Fruit fly (Drosophila melanogaster) whole organism, embryonic: ENCODE measurements around the gene Psn.

Experiments used
- Atf-2 ChIP-seq: fragments of 200-800 bp; sonication (Bioruptor generic); optimal IDR thresholded peaks from 2 replicates; lab custom pipeline; 2016; ENCODE audit warnings: missing biosample characterization, missing genetic modification characterization
- CG10147 ChIP-seq: fragments of 200-800 bp; sonication (Bioruptor generic); optimal IDR thresholded peaks from 2 replicates; lab custom pipeline; 2019; ENCODE audit warnings: missing biosample characterization, mild to moderate bottlenecking, missing genetic modification characterization, moderate library complexity
- CG1024 ChIP-seq: fragments of 200-800 bp; sonication (Bioruptor generic); IDR thresholded peaks from 2 replicates; pipeline ENCODE4 v1.3.6; 2022; ENCODE audit warnings: missing biosample characterization, missing genetic modification characterization
- CG11456 ChIP-seq: fragments of 200-800 bp; sonication (Bioruptor generic); IDR thresholded peaks from 3 replicates; pipeline ENCODE4 v1.3.6; 2022; ENCODE audit warnings: missing biosample characterization, missing genetic modification characterization
- CG11696 ChIP-seq: fragments of 200-800 bp; sonication (Bioruptor generic); IDR thresholded peaks from 2 replicates; pipeline ENCODE4 v1.3.6; 2022; ENCODE audit warnings: missing biosample characterization, missing genetic modification characterization
- CG11723 ChIP-seq: fragments of 200-800 bp; sonication (Bioruptor generic); optimal IDR thresholded peaks from 2 replicates; lab custom pipeline; 2017; ENCODE audit warnings: missing biosample characterization, mild to moderate bottlenecking, missing genetic modification characterization
- CG12236 ChIP-seq: fragments of 200-800 bp; sonication (Bioruptor generic); optimal IDR thresholded peaks from 2 replicates; lab custom pipeline; 2016; ENCODE audit warnings: missing biosample characterization, missing genetic modification characterization
- CG12299 ChIP-seq: fragments of 200-800 bp; sonication (Bioruptor generic); optimal IDR thresholded peaks from 2 replicates; lab custom pipeline; 2018; ENCODE audit warnings: missing biosample characterization, mild to moderate bottlenecking, missing genetic modification characterization
- CG12942 ChIP-seq: fragments of 200-800 bp; sonication (Bioruptor generic); optimal IDR thresholded peaks from 3 replicates; lab custom pipeline; 2016; ENCODE audit warnings: missing biosample characterization, missing genetic modification characterization
- CG16863 ChIP-seq: fragments of 200-800 bp; sonication (Bioruptor generic); optimal IDR thresholded peaks from 3 replicates; lab custom pipeline; 2016; ENCODE audit warnings: missing biosample characterization, missing genetic modification characterization
- CG1792 ChIP-seq: fragments of 200-800 bp; sonication (Bioruptor generic); optimal IDR thresholded peaks from 2 replicates; lab custom pipeline; 2016; ENCODE audit warnings: missing biosample characterization, missing genetic modification characterization
- CG2678 ChIP-seq: fragments of 200-800 bp; sonication (Bioruptor generic); optimal IDR thresholded peaks from 3 replicates; lab custom pipeline; 2019; ENCODE audit warnings: missing biosample characterization, mild to moderate bottlenecking, missing genetic modification characterization, moderate library complexity
- CG4328 ChIP-seq: fragments of 200-800 bp; sonication (Bioruptor generic); optimal IDR thresholded peaks from 3 replicates; lab custom pipeline; 2017; ENCODE audit warnings: missing biosample characterization, missing genetic modification reagents, missing genetic modification characterization
- CHES-1-like ChIP-seq: fragments of 200-800 bp; sonication (Bioruptor generic); optimal IDR thresholded peaks from 2 replicates; lab custom pipeline; 2016; ENCODE audit warnings: missing biosample characterization, missing genetic modification characterization
- Camta ChIP-seq: fragments of 200-800 bp; sonication (Bioruptor generic); optimal IDR thresholded peaks from 2 replicates; lab custom pipeline; 2016; ENCODE audit warnings: missing biosample characterization, missing genetic modification characterization
- D19B ChIP-seq: fragments of 200-800 bp; sonication (Bioruptor generic); optimal IDR thresholded peaks from 2 replicates; lab custom pipeline; 2017; ENCODE audit warnings: missing biosample characterization, mild to moderate bottlenecking, missing genetic modification characterization
- Dbx ChIP-seq: fragments of 200-800 bp; sonication (Bioruptor generic); IDR thresholded peaks from 3 replicates; pipeline ENCODE4 v1.3.6; 2022; ENCODE audit warnings: missing biosample characterization, missing genetic modification characterization
- Dek ChIP-seq: fragments of 200-800 bp; sonication (Bioruptor generic); optimal IDR thresholded peaks from 3 replicates; lab custom pipeline; 2019; ENCODE audit warnings: missing biosample characterization, mild to moderate bottlenecking, missing genetic modification characterization, moderate library complexity
- Dip2 ChIP-seq: fragments of 200-800 bp; sonication (Bioruptor generic); IDR thresholded peaks from 2 replicates; pipeline ENCODE4 v1.3.6; 2022; ENCODE audit warnings: missing biosample characterization, missing genetic modification characterization
- E2f1 ChIP-seq: fragments of 200-800 bp; sonication (Bioruptor generic); IDR thresholded peaks from 2 replicates; pipeline ENCODE4 v1.3.6; 2022; ENCODE audit warnings: missing biosample characterization, missing genetic modification characterization
- ERR ChIP-seq: fragments of 200-800 bp; sonication (Bioruptor generic); optimal IDR thresholded peaks from 2 replicates; lab custom pipeline; 2016; ENCODE audit warnings: missing biosample characterization, missing genetic modification characterization
- Fer1 ChIP-seq: fragments of 200-800 bp; sonication (Bioruptor generic); optimal IDR thresholded peaks from 2 replicates; lab custom pipeline; 2017; ENCODE audit warnings: missing biosample characterization, mild to moderate bottlenecking, missing genetic modification characterization
- Kr ChIP-seq: fragments of 200-800 bp; sonication (Bioruptor generic); optimal IDR thresholded peaks from 2 replicates; lab custom pipeline; 2017; ENCODE audit warnings: missing biosample characterization, mild to moderate bottlenecking, missing genetic modification characterization
- NC2α ChIP-seq: fragments of 200-800 bp; sonication (Bioruptor generic); optimal IDR thresholded peaks from 2 replicates; lab custom pipeline; 2016; ENCODE audit warnings: missing biosample characterization, missing genetic modification characterization
- NFAT ChIP-seq: fragments of 200-800 bp; sonication (Bioruptor generic); IDR thresholded peaks from 2 replicates; pipeline ENCODE4 v1.3.6; 2022; ENCODE audit warnings: missing biosample characterization, missing genetic modification characterization
- NK7.1 ChIP-seq: fragments of 200-800 bp; sonication (Bioruptor generic); optimal IDR thresholded peaks from 3 replicates; lab custom pipeline; 2016; ENCODE audit warnings: missing biosample characterization, missing genetic modification characterization
- Ptx1 ChIP-seq: fragments of 200-800 bp; sonication (Bioruptor generic); IDR thresholded peaks from 2 replicates; pipeline ENCODE4 v1.3.6; 2022; ENCODE audit warnings: missing biosample characterization, missing genetic modification characterization
- Ravus ChIP-seq: fragments of 200-800 bp; sonication (Bioruptor generic); IDR thresholded peaks from 2 replicates; pipeline ENCODE4 v1.3.6; 2022; ENCODE audit warnings: missing biosample characterization, missing genetic modification characterization
- Tbp ChIP-seq: fragments of >200 bp; optimal IDR thresholded peaks from 2 replicates; lab custom pipeline; 2018; ENCODE audit warnings: missing biosample characterization, missing genetic modification characterization
- ap ChIP-seq: fragments of 200-800 bp; sonication (Bioruptor generic); IDR thresholded peaks from 2 replicates; pipeline ENCODE4 v1.3.6; 2022; ENCODE audit warnings: missing biosample characterization, missing genetic modification characterization
- ato ChIP-seq: fragments of 200-800 bp; sonication (Bioruptor generic); IDR thresholded peaks from 2 replicates; pipeline ENCODE4 v1.3.6; 2022; ENCODE audit warnings: missing biosample characterization, missing genetic modification characterization; ENCODE audit not compliant: partially characterized antibody
- bowl ChIP-seq: fragments of 200-800 bp; sonication (Bioruptor generic); IDR thresholded peaks from 2 replicates; pipeline ENCODE4 v1.3.6; 2022; ENCODE audit warnings: missing biosample characterization, missing genetic modification characterization
- cato ChIP-seq: fragments of 200-800 bp; sonication (Bioruptor generic); optimal IDR thresholded peaks from 2 replicates; lab custom pipeline; 2016; ENCODE audit warnings: missing biosample characterization, missing genetic modification characterization, borderline replicate concordance
- cwo ChIP-seq: fragments of 200-800 bp; sonication (Bioruptor generic); optimal IDR thresholded peaks from 3 replicates; lab custom pipeline; 2017; ENCODE audit warnings: missing biosample characterization, missing genetic modification characterization, mild to moderate bottlenecking, moderate library complexity, missing genetic modification reagents
- dati ChIP-seq: fragments of 200-800 bp; sonication (Bioruptor generic); IDR thresholded peaks from 2 replicates; pipeline ENCODE4 v1.3.6; 2022; ENCODE audit warnings: missing biosample characterization, missing genetic modification characterization
- dmrt11E ChIP-seq: fragments of 200-800 bp; sonication (Bioruptor generic); optimal IDR thresholded peaks from 3 replicates; lab custom pipeline; 2018; ENCODE audit warnings: missing biosample characterization, mild to moderate bottlenecking, missing genetic modification characterization, moderate library complexity
- eve ChIP-seq, 2 experiments: fragments of >200 bp; optimal IDR thresholded peaks; 2 replicates each; lab custom pipeline; 2017; ENCODE audit warnings: missing biosample characterization in 2 of 2, missing genetic modification characterization in 2 of 2
- fd96Cb ChIP-seq: fragments of 200-800 bp; sonication (Bioruptor generic); optimal IDR thresholded peaks from 2 replicates; lab custom pipeline; 2018; ENCODE audit warnings: missing biosample characterization, mild to moderate bottlenecking, missing genetic modification characterization, moderate library complexity
- lab ChIP-seq: fragments of 200-800 bp; sonication (Bioruptor generic); optimal IDR thresholded peaks from 3 replicates; lab custom pipeline; 2017; ENCODE audit warnings: missing biosample characterization, missing genetic modification characterization, mild to moderate bottlenecking, moderate library complexity, missing genetic modification reagents
- lbe ChIP-seq: fragments of 200-800 bp; sonication (Bioruptor generic); optimal IDR thresholded peaks from 2 replicates; lab custom pipeline; 2016; ENCODE audit warnings: missing biosample characterization, mild to moderate bottlenecking, missing genetic modification characterization
- otp ChIP-seq: fragments of 200-800 bp; sonication (Bioruptor generic); IDR thresholded peaks from 3 replicates; pipeline ENCODE4, ENCODE4 v1.3.6; 2022; ENCODE audit warnings: missing biosample characterization, missing genetic modification characterization
- prd ChIP-seq, 3 experiments: fragments of >200 bp in 2 of 3; fragments of 200-800 bp in 1 of 3; sonication (Bioruptor generic) in 1 of 3; optimal IDR thresholded peaks in 2 of 3; IDR thresholded peaks in 1 of 3; 2 replicates in 2 of 3; 3 replicates in 1 of 3; pipeline versions ENCODE4 v1.3.6 to Lab custom; 2017 to 2022; ENCODE audit warnings: missing biosample characterization in 1 of 3, missing genetic modification characterization in 1 of 3
- psq ChIP-seq: fragments of 200-800 bp; sonication (Bioruptor generic); optimal IDR thresholded peaks from 2 replicates; lab custom pipeline; 2017; ENCODE audit warnings: missing biosample characterization, missing genetic modification characterization
- schlank ChIP-seq: fragments of 200-800 bp; sonication (Bioruptor generic); optimal IDR thresholded peaks from 2 replicates; lab custom pipeline; 2018; ENCODE audit warnings: missing biosample characterization, mild to moderate bottlenecking, missing genetic modification characterization
- scrt ChIP-seq: fragments of 200-800 bp; sonication (Bioruptor generic); optimal IDR thresholded peaks from 2 replicates; lab custom pipeline; 2018; ENCODE audit warnings: missing biosample characterization, mild to moderate bottlenecking, missing genetic modification characterization, moderate library complexity
- sens ChIP-seq: fragments of 200-800 bp; sonication (Bioruptor generic); peaks from one replicate; lab custom pipeline; 2016; ENCODE audit warnings: missing biosample characterization, missing genetic modification characterization
- so ChIP-seq: fragments of 200-800 bp; sonication (Bioruptor generic); IDR thresholded peaks from 3 replicates; pipeline ENCODE4 v1.3.6; 2022; ENCODE audit warnings: missing biosample characterization, missing genetic modification characterization
- usp ChIP-seq: fragments of >200 bp; optimal IDR thresholded peaks from 2 replicates; lab custom pipeline; 2017; ENCODE audit warnings: missing biosample characterization, missing genetic modification characterization
- z ChIP-seq: fragments of 200-800 bp; sonication (Bioruptor generic); IDR thresholded peaks from 3 replicates; pipeline ENCODE4 v1.3.6; 2022; ENCODE audit warnings: missing biosample characterization, missing genetic modification characterization
- zfh2 ChIP-seq: fragments of 200-800 bp; sonication (Bioruptor generic); optimal IDR thresholded peaks from 2 replicates; lab custom pipeline; 2016; ENCODE audit warnings: missing biosample characterization, missing genetic modification characterization

The Psn gene

DNA sequence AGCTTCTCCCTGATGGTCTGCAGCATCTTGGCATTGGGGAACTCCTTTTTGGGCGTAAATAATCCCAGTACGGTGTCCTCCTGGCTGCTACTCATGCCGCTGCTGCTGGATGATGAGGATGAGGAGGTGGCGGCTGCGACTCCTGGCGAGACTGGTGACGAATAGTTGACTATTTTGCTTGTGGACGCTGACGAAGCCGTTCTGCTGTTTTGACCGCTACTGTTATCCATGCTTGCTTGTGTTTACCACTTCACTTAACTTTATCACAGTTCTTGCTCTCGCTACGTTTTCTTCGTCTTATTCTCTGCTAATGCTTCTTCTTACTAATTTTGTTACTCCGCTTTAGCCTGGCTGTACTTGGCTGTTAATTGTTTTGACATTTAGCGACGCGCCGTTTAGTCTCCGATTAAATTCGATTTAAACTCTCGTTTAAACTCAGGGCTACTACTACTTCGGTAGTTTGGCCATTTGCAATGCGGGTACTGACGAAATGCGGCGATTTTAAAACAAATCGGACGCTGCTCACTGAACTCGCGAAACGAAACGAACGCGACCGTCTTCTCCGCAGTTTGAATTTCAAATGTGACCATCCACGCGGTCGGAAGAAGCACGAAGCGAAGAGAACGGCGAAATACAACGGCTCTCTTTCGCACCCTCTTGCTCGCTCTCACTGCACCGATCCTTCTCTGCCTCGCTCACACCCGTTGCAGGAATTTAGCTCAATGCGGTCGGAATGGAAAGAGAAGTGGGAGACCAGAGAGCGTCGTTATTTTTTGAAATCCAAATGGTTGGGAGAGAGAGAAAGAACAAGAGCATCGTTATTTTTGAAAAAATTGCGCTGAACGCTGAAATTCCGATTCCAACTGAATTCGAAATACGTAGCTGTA lies 31.0 kb upstream of the Psn start, which contains the start of gene trbl (continued):
- no peak for TF ChIP-seq CG11456
- no peak for TF ChIP-seq fd96Cb
- TF ChIP-seq prd (optimal IDR thresholded peaks at IDR 0.05; lab: Kevin White, UChicago): no peak
- no peak for TF ChIP-seq prd (GFP tag; IDR thresholded peaks at IDR 0.05; lab: Robert Waterston, UW)
- TF ChIP-seq Kr: peak; percentile 13
- 0 out of 2 replicates have a peak, but pooled peaks have one; percentile 34 for TF ChIP-seq dati (GFP tag; lab: Robert Waterston, UW)
- TF ChIP-seq CG2678 (tag; lab: Kevin White, UChicago): peak; percentile 10
- TF ChIP-seq CG11723 (GFP tag; lab: Kevin White, UChicago): peak; percentile 25
- TF ChIP-seq Fer1: peak; percentile 74
- TF ChIP-seq dmrt11E (tag; lab: Kevin White, UChicago): no peak
- TF ChIP-seq bowl (GFP tag; lab: Robert Waterston, UW): no peak
- no peak for TF ChIP-seq CG11696 (GFP tag; lab: Robert Waterston, UW)
- no peak for TF ChIP-seq NC2α (GFP tag; lab: Kevin White, UChicago)
- TF ChIP-seq CG16863 (GFP tag; lab: Kevin White, UChicago): no peak
- no peak for TF ChIP-seq D19B
- TF ChIP-seq ato (GFP tag; lab: Robert Waterston, UW): peak; percentile 70; the same call in 1 of the 2 replicates
- TF ChIP-seq Dek (tag; lab: Kevin White, UChicago): no peak
- TF ChIP-seq cato (GFP tag; lab: Kevin White, UChicago): no peak
- TF ChIP-seq otp (GFP tag; lab: Robert Waterston, UW): no peak
- TF ChIP-seq Atf-2: no peak
- no peak for TF ChIP-seq Dip2 (GFP tag; lab: Robert Waterston, UW)
- no peak for TF ChIP-seq zfh2 (GFP tag; lab: Kevin White, UChicago)
- no peak for TF ChIP-seq E2f1 (GFP tag; lab: Robert Waterston, UW)
- TF ChIP-seq cwo (GFP tag; lab: Kevin White, UChicago): no peak
- no peak for TF ChIP-seq Camta
- TF ChIP-seq scrt (GFP tag; lab: Kevin White, UChicago): peak; percentile 6
- TF ChIP-seq lab (GFP tag; lab: Kevin White, UChicago): peak; percentile 52
- peak; percentile 58; the same call in 2 of the 3 replicates for TF ChIP-seq Dbx (GFP tag; lab: Robert Waterston, UW)
- no peak for TF ChIP-seq eve (GFP tag; optimal IDR thresholded peaks at IDR 0.05; lab: Kevin White, UChicago)
- no peak for TF ChIP-seq CG4328 (GFP tag; lab: Kevin White, UChicago)
- TF ChIP-seq CG1024 (GFP tag; lab: Robert Waterston, UW): no peak
- TF ChIP-seq so: peak; percentile 33; the same call in 1 of the 3 replicates
- no peak for TF ChIP-seq CG12942 (GFP tag; lab: Kevin White, UChicago)
- TF ChIP-seq schlank (tag; lab: Kevin White, UChicago): no peak
- TF ChIP-seq NFAT (GFP tag; lab: Robert Waterston, UW): no peak
- TF ChIP-seq z (GFP tag; lab: Robert Waterston, UW): peak; percentile 62; the same call in 1 of the 3 replicates
- peak; percentile 34 for TF ChIP-seq sens (GFP tag; lab: Kevin White, UChicago)
- no peak for TF ChIP-seq ap (GFP tag; lab: Robert Waterston, UW)
- TF ChIP-seq CHES-1-like (GFP tag; lab: Kevin White, UChicago): no peak
- no peak for TF ChIP-seq CG1792
- TF ChIP-seq NK7.1 (GFP tag; lab: Kevin White, UChicago): no peak
- TF ChIP-seq Ptx1 (GFP tag; lab: Robert Waterston, UW): no peak
- peak; percentile 83 for TF ChIP-seq psq
- TF ChIP-seq CG12236: no peak
- TF ChIP-seq Ravus (GFP tag; lab: Robert Waterston, UW): no peak
- TF ChIP-seq lbe (GFP tag; lab: Kevin White, UChicago): peak; percentile 10
- TF ChIP-seq usp (GFP tag; lab: Kevin White, UChicago): no peak
- no peak for TF ChIP-seq ERR (GFP tag; lab: Kevin White, UChicago)
- peak; percentile 60 for TF ChIP-seq CG12299 (tag; lab: Kevin White, UChicago)
- no peak for TF ChIP-seq CG10147 (GFP tag; lab: Kevin White, UChicago)
- no peak for TF ChIP-seq Tbp (GFP tag; lab: Kevin White, UChicago)
